Fruit fly (Drosophila melanogaster) whole organism, larva: ENCODE measurements around the gene CG2608.

Experiments
- noc ChIP-seq: fragments of 200-800 bp; sonication (Bioruptor generic); optimal IDR thresholded peaks from 3 replicates; lab custom pipeline; 2019; ENCODE audit warnings: missing biosample characterization, mild to moderate bottlenecking, missing genetic modification characterization, moderate library complexity

CG2608 gene

dm6 chr2L:20673737-20674461 lies 28.3 kb downstream of the CG2608 start:
- peak; percentile 12 for TF ChIP-seq noc (tag; lab: Kevin White, UChicago)

- no peak for TF ChIP-seq noc (tag; lab: Kevin White, UChicago)
These were observed 29.1 kb downstream of the CG2608 start for dm6 chr2L:20674718-20675117.

dm6 chr2L:20675875-20676274 lies 30.3 kb downstream of the CG2608 start, which contains the start of the genes CG31678 and IKKepsilon:
Gene CG31678 (minus strand): TSS chr2L:20675941.
Gene IKKepsilon (plus strand): TSS chr2L:20676045.
- TF ChIP-seq noc (tag; lab: Kevin White, UChicago) = no peak

- peak; percentile 6 for TF ChIP-seq noc (tag; lab: Kevin White, UChicago)
These were observed 36.1 kb downstream of the CG2608 start, which contains the start of gene Cen for dm6 chr2L:20681648-20682098. Gene Cen (minus strand): TSS chr2L:20681846.

dm6 chr2L:20682136-20682733 lies 36.6 kb downstream of the CG2608 start, which contains the start of gene CG2617:
Gene CG2617 (plus strand): TSS chr2L:20682368.
- TF ChIP-seq noc (tag; lab: Kevin White, UChicago) = no peak

- TF ChIP-seq noc (tag; lab: Kevin White, UChicago) = no peak
These were observed 43.1 kb downstream of the CG2608 start for dm6 chr2L:20688722-20689121.

- TF ChIP-seq noc (tag; lab: Kevin White, UChicago) = no peak
These were observed 44.4 kb downstream of the CG2608 start for dm6 chr2L:20690055-20690454.

dm6 chr2L:20695066-20695465 lies 49.4 kb downstream of the CG2608 start:
- no peak for TF ChIP-seq noc (tag; lab: Kevin White, UChicago)
